Worm (Caenorhabditis elegans) whole organism, L4 larva: ENCODE results near the gene clec-33.

Experiments
- T20F7.1 ChIP-seq: fragments of 200-800 bp; sonication (Bioruptor generic); optimal IDR thresholded peaks from 2 replicates; lab custom pipeline; 2018; ENCODE audit warnings: mild to moderate bottlenecking, missing genetic modification characterization, missing compliant biosample characterization
- T26A8.4 ChIP-seq: fragments of 200-800 bp; sonication (Bioruptor generic); IDR thresholded peaks from 2 replicates; pipeline ENCODE4 v1.3.6; 2022; ENCODE audit warnings: missing genetic modification characterization, missing compliant biosample characterization
- Y105C5A.15 ChIP-seq: fragments of 200-800 bp; sonication (Bioruptor generic); IDR thresholded peaks from 2 replicates; pipeline ENCODE4 v1.3.6; 2022; ENCODE audit warnings: missing genetic modification characterization, missing compliant biosample characterization
- Y48G9A.11 ChIP-seq: fragments of 200-800 bp; sonication (Bioruptor generic); IDR thresholded peaks from 2 replicates; pipeline ENCODE4 v1.3.6; 2022; ENCODE audit warnings: missing genetic modification reagents, missing genetic modification characterization, missing compliant biosample characterization
- Y75B8A.6 ChIP-seq: fragments of 200-800 bp; sonication (Bioruptor generic); IDR thresholded peaks from 2 replicates; pipeline ENCODE4 v1.3.6; 2022; ENCODE audit warnings: missing genetic modification reagents, missing genetic modification characterization, missing compliant biosample characterization
- aha-1 ChIP-seq: fragments of 150-350 bp; peaks from one replicate; lab custom pipeline; 2014; ENCODE audit warnings: missing biosample characterization, missing genetic modification characterization
- ama-1 ChIP-seq: fragments of 150-350 bp; optimal IDR thresholded peaks from 2 replicates; lab custom pipeline; 2014; ENCODE audit warnings: inconsistent platforms, mixed read lengths
- arid-1 ChIP-seq: fragments of 200-800 bp; sonication (Bioruptor generic); conservative IDR thresholded peaks from 2 replicates; pipeline ENCODE4 v1.3.6; 2022; ENCODE audit warnings: missing genetic modification reagents, missing genetic modification characterization, missing compliant biosample characterization
- attf-4 ChIP-seq: sonication (generic microtip); optimal IDR thresholded peaks from 3 replicates; lab custom pipeline; 2017; ENCODE audit warnings: missing biosample characterization, missing genetic modification characterization
- ceh-28 ChIP-seq: fragments of 150-350 bp; optimal IDR thresholded peaks from 2 replicates; lab custom pipeline; 2014; ENCODE audit warnings: missing biosample characterization, missing genetic modification reagents, missing genetic modification characterization
- ceh-44 ChIP-seq: fragments of 200-800 bp; sonication (Bioruptor generic); IDR thresholded peaks from 2 replicates; pipeline ENCODE4 v1.3.6; 2022; ENCODE audit warnings: missing genetic modification reagents, missing genetic modification characterization, missing compliant biosample characterization
- ceh-62 ChIP-seq: sonication (generic microtip); optimal IDR thresholded peaks from 2 replicates; lab custom pipeline; 2017; ENCODE audit warnings: missing biosample characterization, missing genetic modification characterization
- ceh-82 ChIP-seq: sonication (generic microtip); optimal IDR thresholded peaks from 2 replicates; lab custom pipeline; 2017; ENCODE audit warnings: missing biosample characterization, missing genetic modification characterization
- ctbp-1 ChIP-seq: fragments of 200-800 bp; sonication (Bioruptor generic); IDR thresholded peaks from 2 replicates; pipeline ENCODE4 v1.3.6; 2022; ENCODE audit warnings: missing genetic modification reagents, missing genetic modification characterization, missing compliant biosample characterization
- daf-19 ChIP-seq: fragments of 200-800 bp; sonication (Bioruptor generic); conservative IDR thresholded peaks from 2 replicates; pipeline ENCODE4 v1.3.6; 2022; ENCODE audit warnings: missing genetic modification characterization, missing compliant biosample characterization
- duxl-1 ChIP-seq: sonication (generic microtip); optimal IDR thresholded peaks from 2 replicates; lab custom pipeline; 2016; ENCODE audit warnings: mild to moderate bottlenecking, missing genetic modification characterization, moderate library complexity, missing compliant biosample characterization; ENCODE audit not compliant: poor library complexity
- dve-1 ChIP-seq: sonication (generic microtip); optimal IDR thresholded peaks from 2 replicates; lab custom pipeline; 2017; ENCODE audit warnings: antibody characterized with exemption, mild to moderate bottlenecking, missing genetic modification characterization, missing compliant biosample characterization; ENCODE audit not compliant: insufficient read depth
- fkh-10 ChIP-seq: fragments of 150-350 bp; optimal IDR thresholded peaks from 2 replicates; lab custom pipeline; 2014; ENCODE audit warnings: missing biosample characterization, missing genetic modification reagents, missing genetic modification characterization
- fos-1 ChIP-seq: fragments of 150-350 bp; optimal IDR thresholded peaks from 2 replicates; lab custom pipeline; 2014; ENCODE audit warnings: missing biosample characterization, missing genetic modification characterization
- gei-8 ChIP-seq: fragments of 200-800 bp; sonication (Bioruptor generic); optimal IDR thresholded peaks from 2 replicates; lab custom pipeline; 2018; ENCODE audit warnings: mild to moderate bottlenecking, missing genetic modification characterization, missing compliant biosample characterization
- hlh-11 ChIP-seq: fragments of 200-800 bp; sonication (Bioruptor generic); optimal IDR thresholded peaks from 2 replicates; lab custom pipeline; 2018; ENCODE audit warnings: mild to moderate bottlenecking, missing genetic modification characterization, missing compliant biosample characterization
- lin-1 ChIP-seq: fragments of 200-800 bp; sonication (Bioruptor generic); IDR thresholded peaks from 2 replicates; pipeline ENCODE4 v1.3.6; 2022; ENCODE audit warnings: missing genetic modification reagents, missing genetic modification characterization, missing compliant biosample characterization
- lin-15B ChIP-seq: fragments of 150-350 bp; sonication (generic microtip); optimal IDR thresholded peaks from 3 replicates; lab custom pipeline; 2014; ENCODE audit warnings: missing biosample characterization, missing genetic modification characterization
- lsy-2 ChIP-seq, 2 experiments: fragments of 150-350 bp in 1 of 2; sonication (generic microtip) in 1 of 2; optimal IDR thresholded peaks; 2 replicates each; lab custom pipeline; 2014 to 2017; ENCODE audit warnings: missing biosample characterization in 2 of 2, missing genetic modification characterization in 2 of 2
- mdl-1 ChIP-seq, 2 experiments: fragments of 150-350 bp in 1 of 2; sonication (generic microtip) in 1 of 2; optimal IDR thresholded peaks; 2 replicates each; lab custom pipeline; 2014 to 2017; ENCODE audit warnings: missing biosample characterization in 2 of 2, missing genetic modification characterization in 2 of 2
- mxl-2 ChIP-seq: fragments of 200-800 bp; sonication (Bioruptor generic); conservative IDR thresholded peaks from 2 replicates; pipeline ENCODE4 v1.3.6; 2022; ENCODE audit warnings: missing genetic modification reagents, missing genetic modification characterization, missing compliant biosample characterization
- nhr-48 ChIP-seq: sonication (generic microtip); optimal IDR thresholded peaks from 2 replicates; lab custom pipeline; 2016; ENCODE audit warnings: mild to moderate bottlenecking, missing genetic modification characterization, missing compliant biosample characterization
- php-3 ChIP-seq: fragments of 200-800 bp; sonication (Bioruptor generic); IDR thresholded peaks from 2 replicates; pipeline ENCODE4 v1.3.6; 2022; ENCODE audit warnings: missing genetic modification reagents, missing genetic modification characterization, missing compliant biosample characterization
- rbr-2 ChIP-seq: sonication (generic microtip); optimal IDR thresholded peaks from 2 replicates; lab custom pipeline; 2016; ENCODE audit warnings: missing genotype, missing genetic modification characterization, missing compliant biosample characterization
- saeg-2 ChIP-seq: fragments of 200-800 bp; sonication (Bioruptor generic); IDR thresholded peaks from 2 replicates; pipeline ENCODE4 v1.3.6; 2022; ENCODE audit warnings: missing genetic modification reagents, missing genetic modification characterization, missing compliant biosample characterization
- snpc-4 ChIP-seq: fragments of 150-350 bp; optimal IDR thresholded peaks from 2 replicates; lab custom pipeline; 2014; ENCODE audit warnings: missing biosample characterization, missing genetic modification characterization
- unc-39 ChIP-seq: sonication (generic microtip); optimal IDR thresholded peaks from 2 replicates; lab custom pipeline; 2017; ENCODE audit warnings: missing biosample characterization, missing genetic modification characterization
- unc-62 ChIP-seq, 3 experiments: fragments of 150-350 bp in 1 of 3; sonication (generic microtip); optimal IDR thresholded peaks in 2 of 3; peaks in 1 of 3; 1 replicate in 1 of 3; 2 replicates in 2 of 3; lab custom pipeline; 2014 to 2017; ENCODE audit warnings: missing biosample characterization in 3 of 3, missing genetic modification characterization in 3 of 3, missing genetic modification reagents in 3 of 3, missing genotype in 1 of 3
- zag-1 ChIP-seq: fragments of 150-350 bp; optimal IDR thresholded peaks from 2 replicates; lab custom pipeline; 2014; ENCODE audit warnings: missing biosample characterization, missing genetic modification characterization
- zfp-2 ChIP-seq: sonication (generic microtip); optimal IDR thresholded peaks from 2 replicates; lab custom pipeline; 2016; ENCODE audit warnings: mild to moderate bottlenecking, missing genetic modification characterization, missing compliant biosample characterization
- zfp-3 ChIP-seq: fragments of 200-800 bp; sonication (Bioruptor generic); conservative IDR thresholded peaks from 2 replicates; pipeline ENCODE4 v1.3.6; 2022; ENCODE audit warnings: missing genetic modification reagents, missing genetic modification characterization, missing compliant biosample characterization
- zip-2 ChIP-seq: fragments of 150-350 bp; optimal IDR thresholded peaks from 2 replicates; lab custom pipeline; 2014; ENCODE audit warnings: missing biosample characterization, missing genetic modification characterization
- ztf-7 ChIP-seq: fragments of 150-350 bp; optimal IDR thresholded peaks from 2 replicates; lab custom pipeline; 2014; ENCODE audit warnings: missing biosample characterization, missing genetic modification characterization

Gene clec-33

DNA sequence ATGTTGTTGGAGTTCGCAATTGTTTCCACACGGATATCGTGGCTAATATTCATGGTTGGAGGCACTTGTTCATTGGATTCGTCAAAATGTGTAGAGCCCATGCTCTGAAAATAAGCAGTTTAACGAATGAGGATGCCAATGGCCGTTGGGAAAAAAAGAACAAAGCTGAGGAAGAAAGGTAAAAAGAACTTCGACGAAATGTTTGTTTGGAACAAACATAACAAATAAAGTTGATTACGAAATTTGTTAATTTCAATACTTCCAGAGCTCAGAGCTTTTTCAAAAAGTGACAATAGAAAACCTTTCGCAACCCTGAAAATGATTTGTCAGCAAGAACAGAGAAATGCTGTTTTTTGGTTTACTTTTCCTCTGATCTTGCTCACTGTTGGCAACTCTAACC lies 10.4 kb upstream of the clec-33 start, which contains the start of gene F09C6.3:
TSS of gene F09C6.3 (minus strand) at position 101 of the 400 bp plus-strand sequence.
- TF ChIP-seq ceh-28 (tag; lab: Kevin White, UChicago) (no peak), gei-8 (GFP tag; lab: Kevin White, UChicago) (no peak), Y75B8A.6 (no peak), lin-15B (tag; lab: Kevin White, UChicago) (no peak), attf-4 (tag; lab: Kevin White, UChicago) (no peak), daf-19 (GFP tag; lab: Robert Waterston, UW) (no peak), aha-1 (tag; lab: Kevin White, UChicago) (no peak), rbr-2 (tag; lab: Kevin White, UChicago) (no peak), lsy-2 (tag; optimal IDR thresholded peaks at IDR 0.05; lab: Kevin White, UChicago) (no peak), zag-1 (tag; lab: Kevin White, UChicago) (no peak), ceh-44 (GFP tag; lab: Robert Waterston, UW) (no peak), ctbp-1 (no peak), zfp-3 (GFP tag; lab: Robert Waterston, UW) (no peak), saeg-2 (no peak), unc-62 (GFP tag; optimal IDR thresholded peaks at IDR 0.05 in 1 of 2; lab: Kevin White, UChicago) (no peak), unc-62 (tag; optimal IDR thresholded peaks at IDR 0.05; lab: Kevin White, UChicago) (no peak), ztf-7 (tag; lab: Kevin White, UChicago) (no peak), Y105C5A.15 (GFP tag; lab: Robert Waterston, UW) (no peak), fkh-10 (GFP tag; lab: Kevin White, UChicago) (no peak), fos-1 (tag; lab: Kevin White, UChicago) (no peak)

ce11 chrV:16879532-16879931 lies 9.9 kb upstream of the clec-33 start:
- no peak for TF ChIP-seq ceh-82 (tag; lab: Kevin White, UChicago)
- TF ChIP-seq aha-1 (tag; lab: Kevin White, UChicago) = no peak
- peak in 1 of 2 experiments; percentile 94 for TF ChIP-seq unc-62 (GFP tag; optimal IDR thresholded peaks at IDR 0.05 in 1 of 2; lab: Kevin White, UChicago)
- no peak for TF ChIP-seq unc-62 (tag; optimal IDR thresholded peaks at IDR 0.05; lab: Kevin White, UChicago)
- TF ChIP-seq zip-2 (tag; lab: Kevin White, UChicago) = no peak
- no peak for TF ChIP-seq hlh-11
- no peak for TF ChIP-seq duxl-1 (tag; lab: Kevin White, UChicago)

ce11 chrV:16874966-16875365 lies 5.3 kb upstream of the clec-33 start, which contains the start of gene F49A5.10:
F49A5.10 (plus strand) TSS chrV:16875266.
- TF ChIP-seq T20F7.1 (GFP tag; lab: Kevin White, UChicago) (no peak), arid-1 (GFP tag; lab: Robert Waterston, UW) (no peak), ceh-44 (GFP tag; lab: Robert Waterston, UW) (no peak), mdl-1 (tag; optimal IDR thresholded peaks at IDR 0.05; lab: Kevin White, UChicago) (no peak), mxl-2 (no peak), T26A8.4 (GFP tag; lab: Robert Waterston, UW) (no peak), zfp-2 (no peak), nhr-48 (tag; lab: Kevin White, UChicago) (no peak), unc-62 (GFP tag; optimal IDR thresholded peaks at IDR 0.05 in 1 of 2; lab: Kevin White, UChicago) (no peak), unc-62 (tag; optimal IDR thresholded peaks at IDR 0.05; lab: Kevin White, UChicago) (no peak), unc-39 (tag; lab: Kevin White, UChicago) (no peak), ztf-7 (tag; lab: Kevin White, UChicago) (no peak), Y48G9A.11 (no peak), lin-1 (no peak), ceh-62 (tag; lab: Kevin White, UChicago) (no peak), dve-1 (no peak)

DNA sequence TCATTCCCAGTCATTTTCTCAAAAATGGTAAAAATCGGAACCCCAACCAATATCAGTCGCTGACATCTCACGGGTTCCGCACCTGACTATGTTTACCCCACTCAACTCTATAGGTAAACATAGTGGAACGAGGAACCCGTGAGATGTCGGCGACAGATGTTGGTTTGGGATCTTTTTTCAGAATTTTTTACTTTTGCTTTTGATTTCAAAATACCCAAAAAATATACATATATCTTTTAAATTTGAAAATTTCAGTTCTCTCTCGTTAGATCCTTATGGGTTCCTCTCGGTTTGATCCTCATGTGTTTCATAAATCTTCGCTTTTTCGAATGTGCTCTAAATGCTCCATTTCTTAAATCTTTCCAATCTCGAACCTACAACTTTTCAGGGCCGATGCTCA lies 4.0 kb upstream of the clec-33 start, which contains the start of gene srw-23:
TSS of gene srw-23 (plus strand) at position 301 of the 400 bp plus-strand sequence.
- TF ChIP-seq php-3 (GFP tag; lab: Robert Waterston, UW) = no peak
- no peak for TF ChIP-seq duxl-1 (tag; lab: Kevin White, UChicago)
- TF ChIP-seq snpc-4 (tag; lab: Kevin White, UChicago) = no peak
- peak in 1 of 2 experiments; percentile 28 for TF ChIP-seq unc-62 (GFP tag; optimal IDR thresholded peaks at IDR 0.05 in 1 of 2; lab: Kevin White, UChicago)
- TF ChIP-seq unc-62 (tag; optimal IDR thresholded peaks at IDR 0.05; lab: Kevin White, UChicago) = no peak
- no peak for TF ChIP-seq ama-1 (lab: Kevin White, UChicago)
- TF ChIP-seq lin-1 = no peak
